Fruit fly (Drosophila melanogaster) whole organism, prepupa: Measurements from ENCODE around the gene Os-C.

ENCODE experiments used
- Blimp-1 ChIP-seq: fragments of 200-800 bp; sonication (Bioruptor generic); optimal IDR thresholded peaks from 3 replicates; lab custom pipeline; 2017; ENCODE audit warnings: missing biosample characterization, missing genetic modification characterization, mild to moderate bottlenecking, moderate library complexity, missing genetic modification reagents
- CG10631 ChIP-seq: fragments of 200-800 bp; sonication (Bioruptor generic); optimal IDR thresholded peaks from 2 replicates; lab custom pipeline; 2016; ENCODE audit warnings: missing biosample characterization, missing genetic modification characterization
- CG10669 ChIP-seq: fragments of 200-800 bp; sonication (Bioruptor generic); optimal IDR thresholded peaks from 3 replicates; lab custom pipeline; 2018; ENCODE audit warnings: missing biosample characterization, mild to moderate bottlenecking, missing genetic modification characterization, moderate library complexity
- CG11762 ChIP-seq: fragments of 200-800 bp; sonication (Bioruptor generic); optimal IDR thresholded peaks from 3 replicates; lab custom pipeline; 2016; ENCODE audit warnings: missing biosample characterization, missing genetic modification characterization; ENCODE audit not compliant: insufficient read depth
- CG11902 ChIP-seq: fragments of 200-800 bp; sonication (Bioruptor generic); optimal IDR thresholded peaks from 3 replicates; lab custom pipeline; 2016; ENCODE audit warnings: missing biosample characterization, missing genetic modification characterization
- CG1621 ChIP-seq: fragments of 200-800 bp; sonication (Bioruptor generic); optimal IDR thresholded peaks from 3 replicates; lab custom pipeline; 2018; ENCODE audit warnings: missing biosample characterization, mild to moderate bottlenecking, missing genetic modification characterization
- CG16779 ChIP-seq: fragments of 200-800 bp; sonication (Bioruptor generic); optimal IDR thresholded peaks from 3 replicates; lab custom pipeline; 2017; ENCODE audit warnings: missing biosample characterization, mild to moderate bottlenecking, missing genetic modification characterization
- CG31627 ChIP-seq: fragments of 200-800 bp; sonication (Bioruptor generic); optimal IDR thresholded peaks from 3 replicates; lab custom pipeline; 2016; ENCODE audit warnings: missing biosample characterization, missing genetic modification characterization
- CG32006 ChIP-seq: fragments of 200-800 bp; sonication (Bioruptor generic); optimal IDR thresholded peaks from 3 replicates; lab custom pipeline; 2017; ENCODE audit warnings: missing biosample characterization, mild to moderate bottlenecking, missing genetic modification characterization
- CG34406 ChIP-seq: fragments of 200-800 bp; sonication (Bioruptor generic); optimal IDR thresholded peaks from 3 replicates; lab custom pipeline; 2016; ENCODE audit warnings: missing biosample characterization, missing genetic modification characterization
- CG3919 ChIP-seq: fragments of 200-800 bp; sonication (Bioruptor generic); optimal IDR thresholded peaks from 3 replicates; lab custom pipeline; 2016; ENCODE audit warnings: missing biosample characterization, missing genetic modification characterization
- CG4318 ChIP-seq: fragments of 200-800 bp; sonication (Bioruptor generic); optimal IDR thresholded peaks from 3 replicates; lab custom pipeline; 2017; ENCODE audit warnings: missing biosample characterization, mild to moderate bottlenecking, missing genetic modification characterization
- CG6163 ChIP-seq: fragments of 200-800 bp; sonication (Bioruptor generic); IDR thresholded peaks from 3 replicates; pipeline ENCODE4 v1.3.6; 2022; ENCODE audit warnings: missing biosample characterization, missing genetic modification characterization
- CG6276 ChIP-seq: fragments of 200-800 bp; sonication (Bioruptor generic); optimal IDR thresholded peaks from 2 replicates; lab custom pipeline; 2017; ENCODE audit warnings: missing biosample characterization, mild to moderate bottlenecking, missing genetic modification characterization
- CG6792 ChIP-seq: fragments of 200-800 bp; sonication (Bioruptor generic); optimal IDR thresholded peaks from 3 replicates; lab custom pipeline; 2016; ENCODE audit warnings: missing biosample characterization, missing genetic modification characterization
- CG6854 ChIP-seq: fragments of 200-800 bp; sonication (Bioruptor generic); optimal IDR thresholded peaks from 2 replicates; lab custom pipeline; 2017; ENCODE audit warnings: missing biosample characterization, mild to moderate bottlenecking, missing genetic modification characterization
- CG7368 ChIP-seq: fragments of 200-800 bp; sonication (Bioruptor generic); optimal IDR thresholded peaks from 3 replicates; lab custom pipeline; 2016; ENCODE audit warnings: missing biosample characterization, missing genetic modification characterization
- CG8119 ChIP-seq: fragments of 200-800 bp; sonication (Bioruptor generic); IDR thresholded peaks from 3 replicates; pipeline ENCODE4 v1.3.6; 2022; ENCODE audit warnings: missing biosample characterization, missing genetic modification characterization
- CG8319 ChIP-seq: fragments of 200-800 bp; sonication (Bioruptor generic); optimal IDR thresholded peaks from 3 replicates; lab custom pipeline; 2016; ENCODE audit warnings: missing biosample characterization, missing genetic modification characterization
- CG8632 ChIP-seq: fragments of 200-800 bp; sonication (Bioruptor generic); optimal IDR thresholded peaks from 3 replicates; lab custom pipeline; 2016; ENCODE audit warnings: missing biosample characterization, missing genetic modification characterization
- CG9139 ChIP-seq: fragments of 200-800 bp; sonication (Bioruptor generic); optimal IDR thresholded peaks from 3 replicates; lab custom pipeline; 2017; ENCODE audit warnings: missing biosample characterization, mild to moderate bottlenecking, missing genetic modification characterization
- Eip75B ChIP-seq: fragments of 200-800 bp; sonication (Bioruptor generic); optimal IDR thresholded peaks from 3 replicates; lab custom pipeline; 2016; ENCODE audit warnings: missing biosample characterization, missing genetic modification characterization
- Eip93F ChIP-seq: fragments of 200-800 bp; sonication (Bioruptor generic); optimal IDR thresholded peaks from 2 replicates; lab custom pipeline; 2016; ENCODE audit warnings: missing biosample characterization, mild to moderate bottlenecking, missing genetic modification characterization
- Ets21C ChIP-seq: fragments of 200-800 bp; sonication (Bioruptor generic); optimal IDR thresholded peaks from 3 replicates; lab custom pipeline; 2016; ENCODE audit warnings: missing biosample characterization, missing genetic modification characterization
- Ets96B ChIP-seq: fragments of 200-800 bp; optimal IDR thresholded peaks from 2 replicates; lab custom pipeline; 2019; ENCODE audit warnings: missing biosample characterization, mild to moderate bottlenecking, missing genetic modification characterization, moderate library complexity
- Gug ChIP-seq: fragments of 200-800 bp; sonication (Bioruptor generic); IDR thresholded peaks from 2 replicates; pipeline ENCODE4 v1.3.6; 2022; ENCODE audit warnings: missing biosample characterization, missing genetic modification characterization
- Hr38 ChIP-seq: sonication (Bioruptor generic); optimal IDR thresholded peaks from 2 replicates; lab custom pipeline; 2016; ENCODE audit warnings: missing biosample characterization, missing genetic modification characterization
- Hr39 ChIP-seq: fragments of 200-800 bp; sonication (Bioruptor generic); optimal IDR thresholded peaks from 2 replicates; lab custom pipeline; 2016; ENCODE audit warnings: missing biosample characterization, missing genetic modification characterization
- Hr4 ChIP-seq: fragments of 200-800 bp; sonication (Bioruptor generic); optimal IDR thresholded peaks from 3 replicates; lab custom pipeline; 2016; ENCODE audit warnings: missing biosample characterization, missing genetic modification characterization
- Lpt ChIP-seq: fragments of 200-800 bp; sonication (Bioruptor generic); optimal IDR thresholded peaks from 3 replicates; lab custom pipeline; 2016; ENCODE audit warnings: missing biosample characterization, missing genetic modification characterization
- Met ChIP-seq: fragments of 200-800 bp; sonication (Bioruptor generic); optimal IDR thresholded peaks from 3 replicates; lab custom pipeline; 2016; ENCODE audit warnings: missing biosample characterization, missing genetic modification characterization
- OdsH ChIP-seq: fragments of 200-800 bp; sonication (Bioruptor generic); optimal IDR thresholded peaks from 3 replicates; lab custom pipeline; 2016; ENCODE audit warnings: missing biosample characterization, missing genetic modification characterization
- Smox ChIP-seq: fragments of 200-800 bp; sonication (Bioruptor generic); optimal IDR thresholded peaks from 3 replicates; lab custom pipeline; 2016; ENCODE audit warnings: missing biosample characterization, missing genetic modification characterization
- Sox102F ChIP-seq: fragments of 200-800 bp; sonication (Bioruptor generic); optimal IDR thresholded peaks from 2 replicates; lab custom pipeline; 2016; ENCODE audit warnings: missing biosample characterization, mild to moderate bottlenecking, missing genetic modification characterization
- Sox14 ChIP-seq: fragments of 200-800 bp; sonication (Bioruptor generic); optimal IDR thresholded peaks from 3 replicates; lab custom pipeline; 2016; ENCODE audit warnings: missing biosample characterization, missing genetic modification characterization
- Sox15 ChIP-seq: fragments of 200-800 bp; sonication (Bioruptor generic); optimal IDR thresholded peaks from 3 replicates; lab custom pipeline; 2016; ENCODE audit warnings: missing biosample characterization, missing genetic modification characterization
- achi ChIP-seq: fragments of 200-800 bp; sonication (Bioruptor generic); optimal IDR thresholded peaks from 3 replicates; lab custom pipeline; 2016; ENCODE audit warnings: missing biosample characterization, missing genetic modification characterization
- acj6 ChIP-seq: fragments of 200-800 bp; sonication (Bioruptor generic); optimal IDR thresholded peaks from 3 replicates; lab custom pipeline; 2016; ENCODE audit warnings: missing biosample characterization, missing genetic modification characterization
- dac ChIP-seq: fragments of 200-800 bp; sonication (Bioruptor generic); optimal IDR thresholded peaks from 2 replicates; lab custom pipeline; 2017; ENCODE audit warnings: missing biosample characterization, mild to moderate bottlenecking, missing genetic modification characterization
- eg ChIP-seq: fragments of 200-800 bp; sonication (Bioruptor generic); IDR thresholded peaks from 3 replicates; pipeline ENCODE4 v1.3.6; 2022; ENCODE audit warnings: missing biosample characterization, missing genetic modification characterization
- esn ChIP-seq: fragments of 200-800 bp; sonication (Bioruptor generic); optimal IDR thresholded peaks from 2 replicates; lab custom pipeline; 2016; ENCODE audit warnings: missing biosample characterization, mild to moderate bottlenecking, missing genetic modification characterization, moderate library complexity
- fd59A ChIP-seq: fragments of 200-800 bp; sonication (Bioruptor generic); optimal IDR thresholded peaks from 2 replicates; lab custom pipeline; 2017; ENCODE audit warnings: missing biosample characterization, mild to moderate bottlenecking, missing genetic modification characterization, missing genetic modification reagents
- fd85E ChIP-seq: fragments of 200-800 bp; sonication (Bioruptor generic); optimal IDR thresholded peaks from 3 replicates; lab custom pipeline; 2016; ENCODE audit warnings: missing biosample characterization, missing genetic modification characterization
- fkh ChIP-seq: fragments of 200-800 bp; sonication (Bioruptor generic); optimal IDR thresholded peaks from 3 replicates; lab custom pipeline; 2017; ENCODE audit warnings: missing biosample characterization, mild to moderate bottlenecking, missing genetic modification characterization, moderate library complexity
- lz ChIP-seq: fragments of 200-800 bp; sonication (Bioruptor generic); optimal IDR thresholded peaks from 3 replicates; lab custom pipeline; 2016; ENCODE audit warnings: missing biosample characterization, missing genetic modification characterization
- net ChIP-seq: fragments of 200-800 bp; sonication (Bioruptor generic); optimal IDR thresholded peaks from 3 replicates; lab custom pipeline; 2016; ENCODE audit warnings: missing biosample characterization, missing genetic modification characterization
- pdm3 ChIP-seq: fragments of 200-800 bp; sonication (Bioruptor generic); optimal IDR thresholded peaks from 3 replicates; lab custom pipeline; 2016; ENCODE audit warnings: missing biosample characterization, missing genetic modification characterization
- salr ChIP-seq, 2 experiments: fragments of 200-800 bp; sonication (Bioruptor generic); optimal IDR thresholded peaks; 3 replicates each; lab custom pipeline; 2016 to 2018; ENCODE audit warnings: missing biosample characterization in 2 of 2, missing genetic modification characterization in 2 of 2, mild to moderate bottlenecking in 1 of 2
- spab ChIP-seq: fragments of 200-800 bp; sonication (Bioruptor generic); optimal IDR thresholded peaks from 2 replicates; lab custom pipeline; 2017; ENCODE audit warnings: missing biosample characterization, mild to moderate bottlenecking, missing genetic modification characterization, missing genetic modification reagents
- ss ChIP-seq, 2 experiments: fragments of 200-800 bp; sonication (Bioruptor generic); optimal IDR thresholded peaks; 2 replicates in 1 of 2; 3 replicates in 1 of 2; lab custom pipeline; 2017 to 2018; ENCODE audit warnings: mild to moderate bottlenecking in 2 of 2, missing biosample characterization in 2 of 2, missing genetic modification characterization in 2 of 2, moderate library complexity in 1 of 2
- svp ChIP-seq: fragments of 200-800 bp; sonication (Bioruptor generic); peaks from one replicate; lab custom pipeline; 2016; ENCODE audit warnings: missing biosample characterization, missing genetic modification characterization
- topi ChIP-seq: fragments of 200-800 bp; sonication (Bioruptor generic); optimal IDR thresholded peaks from 3 replicates; lab custom pipeline; 2016; ENCODE audit warnings: missing biosample characterization, missing genetic modification characterization
- vri ChIP-seq: fragments of 200-800 bp; sonication (Bioruptor generic); optimal IDR thresholded peaks from 3 replicates; lab custom pipeline; 2016; ENCODE audit warnings: missing biosample characterization, mild to moderate bottlenecking, missing genetic modification characterization

Gene Os-C

dm6 chr3R:7967801-7968200 is 11.0 kb upstream of the Os-C start:
- TF ChIP-seq CG31627 (GFP tag; lab: Kevin White, UChicago) (no peak), esn (GFP tag; lab: Kevin White, UChicago) (no peak), salr (GFP tag; optimal IDR thresholded peaks at IDR 0.05; lab: Kevin White, UChicago) (no peak), Eip93F (GFP tag; lab: Kevin White, UChicago) (no peak), Hr4 (no peak), net (no peak), CG6276 (GFP tag; lab: Kevin White, UChicago) (no peak), achi (GFP tag; lab: Kevin White, UChicago) (no peak), Blimp-1 (GFP tag; lab: Kevin White, UChicago) (no peak), CG6792 (GFP tag; lab: Kevin White, UChicago) (no peak), svp (peak; percentile 67), dac (GFP tag; lab: Kevin White, UChicago) (no peak), Lpt (GFP tag; lab: Kevin White, UChicago) (peak; percentile 51), CG10631 (GFP tag; lab: Kevin White, UChicago) (no peak), CG16779 (tag; lab: Kevin White, UChicago) (peak; percentile 46), Hr39 (no peak), acj6 (GFP tag; lab: Kevin White, UChicago) (no peak), CG3919 (GFP tag; lab: Kevin White, UChicago) (peak; percentile 20), Sox102F (GFP tag; lab: Kevin White, UChicago) (peak; percentile 24), CG1621 (tag; lab: Kevin White, UChicago) (no peak), Eip75B (GFP tag; lab: Kevin White, UChicago) (no peak), OdsH (no peak), Sox15 (GFP tag; lab: Kevin White, UChicago) (no peak), CG6163 (GFP tag; lab: Robert Waterston, UW) (peak; percentile 49; the same call in 1 of the 3 replicates), spab (GFP tag; lab: Kevin White, UChicago) (no peak), CG10669 (no peak), CG9139 (GFP tag; lab: Kevin White, UChicago) (peak; percentile 56), CG11762 (GFP tag; lab: Kevin White, UChicago) (no peak), pdm3 (GFP tag; lab: Kevin White, UChicago) (no peak), fd59A (no peak), Ets21C (GFP tag; lab: Kevin White, UChicago) (no peak), CG6854 (GFP tag; lab: Kevin White, UChicago) (peak; percentile 83), Met (GFP tag; lab: Kevin White, UChicago) (no peak), CG4318 (GFP tag; lab: Kevin White, UChicago) (no peak), Ets96B (tag; lab: Kevin White, UChicago) (no peak), topi (GFP tag; lab: Kevin White, UChicago) (no peak), Smox (GFP tag; lab: Kevin White, UChicago) (no peak), ss (GFP tag; optimal IDR thresholded peaks at IDR 0.05; lab: Kevin White, UChicago) (peak; percentile 51 to 81), CG8119 (GFP tag; lab: Robert Waterston, UW) (peak; percentile 71; the same call in 2 of the 3 replicates), CG32006 (GFP tag; lab: Kevin White, UChicago) (no peak), CG11902 (no peak), CG34406 (GFP tag; lab: Kevin White, UChicago) (no peak), fkh (GFP tag; lab: Kevin White, UChicago) (no peak), fd85E (GFP tag; lab: Kevin White, UChicago) (no peak), CG7368 (GFP tag; lab: Kevin White, UChicago) (no peak), Hr38 (GFP tag; lab: Kevin White, UChicago) (no peak), CG8632 (GFP tag; lab: Kevin White, UChicago) (no peak), Gug (GFP tag; lab: Robert Waterston, UW) (no peak), CG8319 (GFP tag; lab: Kevin White, UChicago) (no peak), lz (GFP tag; lab: Kevin White, UChicago) (no peak), vri (GFP tag; lab: Kevin White, UChicago) (no peak), eg (GFP tag; lab: Robert Waterston, UW) (peak; percentile 75; the same call in 2 of the 3 replicates), Sox14 (GFP tag; lab: Kevin White, UChicago) (no peak)
